Fruit fly (Drosophila melanogaster): Measurements from ENCODE around the gene nAChRbeta2.

The nAChRbeta2 gene

dm6 chr3R:24518150-24518580, 3.3 kb upstream of the nAChRbeta2 start, which contains the start of gene Pp1alpha-96A (continued):
- TF ChIP-seq CG12299 (tag; optimal IDR thresholded peaks at IDR 0.05) (no peak), Mad (GFP tag; optimal IDR thresholded peaks at IDR 0.05) (peak; percentile 21), Taf1 (GFP tag; IDR thresholded peaks at IDR 0.05) (no peak), tgo (GFP tag; IDR thresholded peaks at IDR 0.05) (no peak), CG6654 (GFP tag; optimal IDR thresholded peaks at IDR 0.05) (no peak), E2f1 (GFP tag; IDR thresholded peaks at IDR 0.05) (no peak), sisA (GFP tag; IDR thresholded peaks at IDR 0.05) (no peak), CG10959 (GFP tag; IDR thresholded peaks at IDR 0.05) (no peak), CG6689 (GFP tag; IDR thresholded peaks at IDR 0.05) (no peak), C15 (GFP tag; IDR thresholded peaks at IDR 0.05) (no peak), CG3847 (GFP tag; IDR thresholded peaks at IDR 0.05) (peak; percentile 47; the same call in 1 of the 2 replicates), Poxn (GFP tag; IDR thresholded peaks at IDR 0.05) (no peak), Dref (GFP tag; IDR thresholded peaks at IDR 0.05) (peak; percentile 91), ftz-f1 (GFP tag; optimal IDR thresholded peaks at IDR 0.05) (no peak), Myb (GFP tag; optimal IDR thresholded peaks at IDR 0.05) (peak; percentile 53), so (GFP tag; IDR thresholded peaks at IDR 0.05) (no peak), stwl (tag; optimal IDR thresholded peaks at IDR 0.05) (peak; percentile 92), CG17359 (tag; optimal IDR thresholded peaks at IDR 0.05) (no peak), twi (tag; optimal IDR thresholded peaks at IDR 0.05) (no peak), D (optimal IDR thresholded peaks at IDR 0.05) (no peak), D (GFP tag; optimal IDR thresholded peaks at IDR 0.05) (no peak), nmo (GFP tag; optimal IDR thresholded peaks at IDR 0.05) (peak; percentile 44), Rx (GFP tag; IDR thresholded peaks at IDR 0.05) (no peak), CG5180 (GFP tag; optimal IDR thresholded peaks at IDR 0.05) (no peak), CG7745 (tag; optimal IDR thresholded peaks at IDR 0.05) (no peak), CG12659 (GFP tag; optimal IDR thresholded peaks at IDR 0.05) (peak; percentile 52), CG11560 (tag; IDR thresholded peaks at IDR 0.05) (no peak), lmd (GFP tag; IDR thresholded peaks at IDR 0.05) (no peak), btn (GFP tag; optimal IDR thresholded peaks at IDR 0.05) (no peak), CG31224 (GFP tag; IDR thresholded peaks at IDR 0.05) (no peak), zfh2 (GFP tag; optimal IDR thresholded peaks at IDR 0.05) (no peak), CG6272 (GFP tag; IDR thresholded peaks at IDR 0.05) (peak; percentile 17; the same call in 1 of the 2 replicates), CG13123 (GFP tag; optimal IDR thresholded peaks at IDR 0.05) (no peak), Ssrp (tag; optimal IDR thresholded peaks at IDR 0.05) (no peak), CG4404 (GFP tag; IDR thresholded peaks at IDR 0.05) (no peak), CHES-1-like (GFP tag; optimal IDR thresholded peaks at IDR 0.05) (peak; percentile 6), NC2β (GFP tag; optimal IDR thresholded peaks at IDR 0.05) (no peak), Doc2 (GFP tag; IDR thresholded peaks at IDR 0.05) (no peak), psq (GFP tag; optimal IDR thresholded peaks at IDR 0.05) (no peak), CG3065 (GFP tag; optimal IDR thresholded peaks at IDR 0.05) (no peak), CG9609 (GFP tag; optimal IDR thresholded peaks at IDR 0.05) (no peak), CG1024 (GFP tag; IDR thresholded peaks at IDR 0.05) (no peak), Ets65A (GFP tag) (no peak), sc (optimal IDR thresholded peaks at IDR 0.05) (no peak), sc (GFP tag; optimal IDR thresholded peaks at IDR 0.05) (no peak), HHEX (GFP tag; optimal IDR thresholded peaks at IDR 0.05) (no peak), CG30020 (tag; optimal IDR thresholded peaks at IDR 0.05) (no peak), CG34376 (GFP tag; optimal IDR thresholded peaks at IDR 0.05) (peak; percentile 5), lab (GFP tag; optimal IDR thresholded peaks at IDR 0.05) (no peak), CG6813 (GFP tag; optimal IDR thresholded peaks at IDR 0.05) (no peak), dmrt11E (tag; optimal IDR thresholded peaks at IDR 0.05) (no peak), pum (GFP tag; optimal IDR thresholded peaks at IDR 0.05) (no peak), slou (GFP tag; optimal IDR thresholded peaks at IDR 0.05) (no peak), az2 (GFP tag; optimal IDR thresholded peaks at IDR 0.05) (no peak)
